Fruit fly (Drosophila melanogaster) whole organism, embryonic: ENCODE measurements around the gene CG4497.

Source experiments
- Awh ChIP-seq: fragments of 200-800 bp; sonication (Bioruptor generic); IDR thresholded peaks from 2 replicates; pipeline ENCODE4, ENCODE4 v1.3.6; 2022; ENCODE audit warnings: missing biosample characterization, missing genetic modification characterization
- CG1024 ChIP-seq: fragments of 200-800 bp; sonication (Bioruptor generic); IDR thresholded peaks from 2 replicates; pipeline ENCODE4 v1.3.6; 2022; ENCODE audit warnings: missing biosample characterization, missing genetic modification characterization
- CG10979 ChIP-seq: fragments of 200-800 bp; sonication (Bioruptor generic); optimal IDR thresholded peaks from 2 replicates; lab custom pipeline; 2018; ENCODE audit warnings: missing biosample characterization, mild to moderate bottlenecking, missing genetic modification characterization, moderate library complexity
- CG11085 ChIP-seq: fragments of 200-800 bp; sonication (Bioruptor generic); IDR thresholded peaks from 2 replicates; pipeline ENCODE4 v1.3.6; 2022; ENCODE audit warnings: missing biosample characterization, missing genetic modification characterization
- CG11504 ChIP-seq: fragments of 200-800 bp; sonication (Bioruptor generic); optimal IDR thresholded peaks from 3 replicates; lab custom pipeline; 2019; ENCODE audit warnings: missing biosample characterization, mild to moderate bottlenecking, missing genetic modification characterization, moderate library complexity
- CG11723 ChIP-seq: fragments of 200-800 bp; sonication (Bioruptor generic); optimal IDR thresholded peaks from 2 replicates; lab custom pipeline; 2017; ENCODE audit warnings: missing biosample characterization, mild to moderate bottlenecking, missing genetic modification characterization
- CG13894 ChIP-seq: fragments of 200-800 bp; sonication (Bioruptor generic); optimal IDR thresholded peaks from 3 replicates; lab custom pipeline; 2018; ENCODE audit warnings: missing biosample characterization, mild to moderate bottlenecking, missing genetic modification characterization, moderate library complexity
- CG14667 ChIP-seq: fragments of 200-800 bp; sonication (Bioruptor generic); IDR thresholded peaks from 2 replicates; pipeline ENCODE4 v1.3.6; 2022; ENCODE audit warnings: missing biosample characterization, missing genetic modification characterization
- CG16813 ChIP-seq: fragments of 200-800 bp; sonication (Bioruptor generic); IDR thresholded peaks from 3 replicates; pipeline ENCODE4 v1.3.6; 2022; ENCODE audit warnings: missing biosample characterization, missing genetic modification characterization; ENCODE audit not compliant: partially characterized antibody
- CG17385 ChIP-seq: fragments of 200-800 bp; sonication (Bioruptor generic); optimal IDR thresholded peaks from 3 replicates; lab custom pipeline; 2018; ENCODE audit warnings: missing biosample characterization, mild to moderate bottlenecking, missing genetic modification characterization
- CG17612 ChIP-seq: fragments of 200-800 bp; sonication (Bioruptor generic); IDR thresholded peaks from 2 replicates; pipeline ENCODE4 v1.3.6; 2022; ENCODE audit warnings: missing biosample characterization, missing genetic modification characterization
- CG17912 ChIP-seq: fragments of 200-800 bp; sonication (Bioruptor generic); optimal IDR thresholded peaks from 2 replicates; lab custom pipeline; 2018; ENCODE audit warnings: missing biosample characterization, mild to moderate bottlenecking, missing genetic modification characterization
- CG2875 ChIP-seq: fragments of 200-800 bp; sonication (Bioruptor generic); optimal IDR thresholded peaks from 2 replicates; lab custom pipeline; 2017; ENCODE audit warnings: missing biosample characterization, mild to moderate bottlenecking, missing genetic modification characterization, missing genetic modification reagents
- CG3065 ChIP-seq: fragments of 200-800 bp; sonication (Bioruptor generic); optimal IDR thresholded peaks from 2 replicates; lab custom pipeline; 2016; ENCODE audit warnings: missing biosample characterization, missing genetic modification characterization
- CG31388 ChIP-seq: fragments of 200-800 bp; sonication (Bioruptor generic); optimal IDR thresholded peaks from 2 replicates; lab custom pipeline; 2016; ENCODE audit warnings: missing biosample characterization, missing genetic modification characterization
- CG3281 ChIP-seq: fragments of 200-800 bp; sonication (Bioruptor generic); optimal IDR thresholded peaks from 3 replicates; lab custom pipeline; 2017; ENCODE audit warnings: missing biosample characterization, mild to moderate bottlenecking, missing genetic modification characterization
- CG7963 ChIP-seq: fragments of 200-800 bp; sonication (Bioruptor generic); IDR thresholded peaks from 3 replicates; pipeline ENCODE4 v1.3.6; 2022; ENCODE audit warnings: missing biosample characterization, missing genetic modification characterization; ENCODE audit not compliant: partially characterized antibody
- CG8089 ChIP-seq: fragments of 200-800 bp; sonication (Bioruptor generic); optimal IDR thresholded peaks from 3 replicates; lab custom pipeline; 2016; ENCODE audit warnings: missing biosample characterization, missing genetic modification characterization
- CG8281 ChIP-seq: fragments of 200-800 bp; sonication (Bioruptor generic); optimal IDR thresholded peaks from 2 replicates; lab custom pipeline; 2018; ENCODE audit warnings: missing biosample characterization, mild to moderate bottlenecking, missing genetic modification characterization, moderate library complexity
- D19A ChIP-seq: fragments of 200-800 bp; optimal IDR thresholded peaks from 3 replicates; lab custom pipeline; 2019; ENCODE audit warnings: missing biosample characterization, mild to moderate bottlenecking, missing genetic modification characterization, moderate library complexity
- Drgx ChIP-seq: fragments of 200-800 bp; sonication (Bioruptor generic); IDR thresholded peaks from 2 replicates; pipeline ENCODE4 v1.3.6; 2022; ENCODE audit warnings: missing biosample characterization, missing genetic modification characterization
- HLH4C ChIP-seq: fragments of 200-800 bp; sonication (Bioruptor generic); IDR thresholded peaks from 3 replicates; pipeline ENCODE4 v1.3.6; 2022; ENCODE audit warnings: missing biosample characterization, missing genetic modification characterization; ENCODE audit not compliant: partially characterized antibody
- Hr51 ChIP-seq, 2 experiments: fragments of 200-800 bp; sonication (Bioruptor generic); optimal IDR thresholded peaks; 2 replicates in 1 of 2; 3 replicates in 1 of 2; lab custom pipeline; 2016 to 2018; ENCODE audit warnings: missing biosample characterization in 2 of 2, missing genetic modification characterization in 2 of 2, mild to moderate bottlenecking in 1 of 2, moderate library complexity in 1 of 2
- Nf-YB ChIP-seq: fragments of 200-800 bp; sonication (Bioruptor generic); optimal IDR thresholded peaks from 3 replicates; lab custom pipeline; 2019; ENCODE audit warnings: missing biosample characterization, mild to moderate bottlenecking, missing genetic modification characterization, moderate library complexity
- Ptx1 ChIP-seq: fragments of 200-800 bp; sonication (Bioruptor generic); IDR thresholded peaks from 2 replicates; pipeline ENCODE4 v1.3.6; 2022; ENCODE audit warnings: missing biosample characterization, missing genetic modification characterization
- bab2 ChIP-seq: fragments of 200-800 bp; sonication (Bioruptor generic); optimal IDR thresholded peaks from 2 replicates; lab custom pipeline; 2016; ENCODE audit warnings: missing biosample characterization, missing genetic modification characterization
- bcd ChIP-seq: fragments of 200-800 bp; sonication (Bioruptor generic); optimal IDR thresholded peaks from 2 replicates; lab custom pipeline; 2017; ENCODE audit warnings: missing biosample characterization, mild to moderate bottlenecking, missing genetic modification characterization
- bsh ChIP-seq, 2 experiments: fragments of 200-800 bp; sonication (Bioruptor generic); optimal IDR thresholded peaks; 2 replicates each; lab custom pipeline; 2017 to 2018; ENCODE audit warnings: mild to moderate bottlenecking in 2 of 2, missing biosample characterization in 2 of 2, missing genetic modification characterization in 2 of 2, moderate library complexity in 1 of 2
- gcm2 ChIP-seq: fragments of 200-800 bp; sonication (Bioruptor generic); optimal IDR thresholded peaks from 2 replicates; lab custom pipeline; 2016; ENCODE audit warnings: missing biosample characterization, missing genetic modification characterization
- gem ChIP-seq: fragments of 200-800 bp; sonication (Bioruptor generic); optimal IDR thresholded peaks from 2 replicates; lab custom pipeline; 2019; ENCODE audit warnings: missing biosample characterization, mild to moderate bottlenecking, missing genetic modification characterization, moderate library complexity
- mam ChIP-seq: fragments of 200-800 bp; sonication (Bioruptor generic); optimal IDR thresholded peaks from 3 replicates; lab custom pipeline; 2016; ENCODE audit warnings: missing biosample characterization, missing genetic modification characterization
- nau ChIP-seq: fragments of 200-800 bp; sonication (Bioruptor generic); optimal IDR thresholded peaks from 3 replicates; lab custom pipeline; 2017; ENCODE audit warnings: missing biosample characterization, mild to moderate bottlenecking, missing genetic modification characterization, missing genetic modification reagents
- nom ChIP-seq: fragments of 200-800 bp; sonication (Bioruptor generic); optimal IDR thresholded peaks from 2 replicates; lab custom pipeline; 2017; ENCODE audit warnings: missing biosample characterization, missing genetic modification characterization, mild to moderate bottlenecking, moderate library complexity, missing genetic modification reagents
- oc ChIP-seq: fragments of 200-800 bp; sonication (Bioruptor generic); optimal IDR thresholded peaks from 2 replicates; lab custom pipeline; 2018; ENCODE audit warnings: missing biosample characterization, mild to moderate bottlenecking, missing genetic modification characterization, moderate library complexity
- peb ChIP-seq: fragments of 200-800 bp; sonication (Bioruptor generic); IDR thresholded peaks from 2 replicates; pipeline ENCODE4 v1.3.6; 2022; ENCODE audit warnings: missing biosample characterization, missing genetic modification characterization
- pnt ChIP-seq: fragments of 200-800 bp; sonication (Bioruptor generic); optimal IDR thresholded peaks from 3 replicates; lab custom pipeline; 2016; ENCODE audit warnings: missing biosample characterization, missing genetic modification characterization
- row ChIP-seq: fragments of 200-800 bp; sonication (Bioruptor generic); IDR thresholded peaks from 3 replicates; pipeline ENCODE4 v1.3.6; 2022; ENCODE audit warnings: missing biosample characterization, missing genetic modification characterization
- sima ChIP-seq: fragments of 200-800 bp; sonication (Bioruptor generic); optimal IDR thresholded peaks from 2 replicates; lab custom pipeline; 2016; ENCODE audit warnings: missing biosample characterization, missing genetic modification characterization
- slou ChIP-seq: fragments of 200-800 bp; sonication (Bioruptor generic); optimal IDR thresholded peaks from 3 replicates; lab custom pipeline; 2016; ENCODE audit warnings: missing biosample characterization, missing genetic modification characterization
- tgo ChIP-seq: fragments of 200-800 bp; sonication (Bioruptor generic); IDR thresholded peaks from 3 replicates; pipeline ENCODE4 v1.3.6; 2022; ENCODE audit warnings: missing biosample characterization, missing genetic modification characterization
- vfl ChIP-seq: fragments of 200-800 bp; sonication (Bioruptor generic); optimal IDR thresholded peaks from 2 replicates; lab custom pipeline; 2016; ENCODE audit warnings: missing biosample characterization, missing genetic modification characterization
- vvl ChIP-seq: fragments of 200-800 bp; sonication (Bioruptor generic); IDR thresholded peaks from 2 replicates; pipeline ENCODE4 v1.3.6; 2022; ENCODE audit warnings: missing biosample characterization, missing genetic modification characterization

The CG4497 gene

dm6 chr2L:7148086-7148485 is 46.3 kb downstream of the CG4497 start (continued):
- TF ChIP-seq CG17912 (GFP tag; lab: Kevin White, UChicago) (no peak), CG17612 (GFP tag; lab: Robert Waterston, UW) (no peak; the same call in 1 of the 2 replicates), CG8089 (GFP tag; lab: Kevin White, UChicago) (peak; percentile 53), gcm2 (GFP tag; lab: Kevin White, UChicago) (no peak), CG16813 (GFP tag; lab: Robert Waterston, UW) (no peak), CG3281 (GFP tag; lab: Kevin White, UChicago) (peak; percentile 35), vfl (GFP tag; lab: Kevin White, UChicago) (peak; percentile 1), CG14667 (GFP tag; lab: Robert Waterston, UW) (peak; percentile 55), bab2 (peak; percentile 69), mam (peak; percentile 49), CG2875 (GFP tag; lab: Kevin White, UChicago) (peak; percentile 69), slou (GFP tag; lab: Kevin White, UChicago) (peak; percentile 42), CG3065 (GFP tag; lab: Kevin White, UChicago) (peak; percentile 38), nom (GFP tag; lab: Kevin White, UChicago) (no peak), CG11085 (GFP tag; lab: Robert Waterston, UW) (no peak), CG31388 (GFP tag; lab: Kevin White, UChicago) (peak; percentile 58), pnt (GFP tag; lab: Kevin White, UChicago) (peak; percentile 74), peb (GFP tag; lab: Robert Waterston, UW) (peak; percentile 68), CG1024 (peak; percentile 47; the same call in 1 of the 2 replicates), sima (GFP tag; lab: Kevin White, UChicago) (no peak), nau (GFP tag; lab: Kevin White, UChicago) (peak; percentile 73), Nf-YB (GFP tag; lab: Kevin White, UChicago) (peak; percentile 43), CG17385 (GFP tag; lab: Kevin White, UChicago) (peak; percentile 66), Awh (GFP tag; lab: Robert Waterston, UW) (peak; percentile 35), HLH4C (no peak), CG7963 (GFP tag; lab: Robert Waterston, UW) (no peak)

- TF ChIP-seq oc = peak; percentile 60
- peak; percentile 92 for TF ChIP-seq vvl
- no peak for TF ChIP-seq CG8089 (GFP tag; lab: Kevin White, UChicago)
- TF ChIP-seq CG8281 (tag; lab: Kevin White, UChicago) = peak; percentile 96
- no peak for TF ChIP-seq tgo
Observed at dm6 chr2L:7147212-7147611, 47.2 kb downstream of the CG4497 start.

- TF ChIP-seq Ptx1 = 0 out of 2 replicates have a peak, but pooled peaks have one; percentile 17
- TF ChIP-seq CG11723 (GFP tag; lab: Kevin White, UChicago) = no peak
- peak in 1 of 2 experiments; percentile 72 for TF ChIP-seq bsh (GFP tag; optimal IDR thresholded peaks at IDR 0.05; lab: Kevin White, UChicago)
- peak; percentile 43; the same call in 2 of the 3 replicates for TF ChIP-seq row (GFP tag; lab: Robert Waterston, UW)
- peak; percentile 39 for TF ChIP-seq gem (tag; lab: Kevin White, UChicago)
- peak; percentile 10 for TF ChIP-seq CG11504 (tag; lab: Kevin White, UChicago)
- TF ChIP-seq Hr51 (GFP tag; optimal IDR thresholded peaks at IDR 0.05; lab: Kevin White, UChicago) = peak in 1 of 2 experiments; percentile 13
- TF ChIP-seq Drgx = peak; percentile 86
- no peak for TF ChIP-seq CG13894
- TF ChIP-seq D19A (tag; lab: Kevin White, UChicago) = peak; percentile 59
- no peak for TF ChIP-seq bcd
- TF ChIP-seq nom (GFP tag; lab: Kevin White, UChicago) = peak; percentile 15
- TF ChIP-seq CG10979 (tag; lab: Kevin White, UChicago) = no peak
- TF ChIP-seq, all 482 proteins: peak for 9
Observed at dm6 chr2L:7145881-7146280, 48.5 kb downstream of the CG4497 start.
